Fruit fly (Drosophila melanogaster) whole organism, wandering third instar larva: ENCODE data around the gene CG2021.

Experiments
- Abd-B ChIP-seq: fragments of >200 bp; optimal IDR thresholded peaks from 2 replicates; lab custom pipeline; 2017; ENCODE audit warnings: missing biosample characterization, missing genetic modification characterization
- CG32264 ChIP-seq: fragments of 200-800 bp; sonication (Bioruptor generic); optimal IDR thresholded peaks from 2 replicates; lab custom pipeline; 2016; ENCODE audit warnings: missing biosample characterization, missing genetic modification characterization
- CG9705 ChIP-seq: fragments of 200-800 bp; sonication (Bioruptor generic); optimal IDR thresholded peaks from 2 replicates; lab custom pipeline; 2018; ENCODE audit warnings: missing biosample characterization, mild to moderate bottlenecking, missing genetic modification characterization
- CrebA ChIP-seq: fragments of 200-800 bp; sonication (Bioruptor generic); optimal IDR thresholded peaks from 2 replicates; lab custom pipeline; 2016; ENCODE audit warnings: missing biosample characterization, mild to moderate bottlenecking, missing genetic modification characterization, borderline replicate concordance
- Dfd ChIP-seq: fragments of >200 bp; optimal IDR thresholded peaks from 2 replicates; lab custom pipeline; 2017; ENCODE audit warnings: missing biosample characterization, missing genetic modification characterization
- Dif ChIP-seq: fragments of 200-275, 200-300 bp; sonication (Bioruptor generic); optimal IDR thresholded peaks from 2 replicates; lab custom pipeline; 2018; ENCODE audit warnings: missing biosample characterization, missing genetic modification characterization; ENCODE audit not compliant: partially characterized antibody
- GATAd ChIP-seq: sonication (Bioruptor generic); optimal IDR thresholded peaks from 2 replicates; lab custom pipeline; 2016; ENCODE audit warnings: missing biosample characterization, missing genetic modification characterization
- HLH106 ChIP-seq: fragments of 200-800 bp; optimal IDR thresholded peaks from 3 replicates; lab custom pipeline; 2019; ENCODE audit warnings: missing biosample characterization, mild to moderate bottlenecking, missing genetic modification characterization, moderate library complexity
- Hnf4 ChIP-seq: fragments of 200-800 bp; sonication (Bioruptor generic); optimal IDR thresholded peaks from 2 replicates; lab custom pipeline; 2016; ENCODE audit warnings: missing biosample characterization, mild to moderate bottlenecking, missing genetic modification characterization
- Hr78 ChIP-seq: fragments of >200 bp; optimal IDR thresholded peaks from 2 replicates; lab custom pipeline; 2017; ENCODE audit warnings: missing biosample characterization, missing genetic modification characterization
- Hr83 ChIP-seq: fragments of 200-300 bp; sonication (Bioruptor generic); optimal IDR thresholded peaks from 2 replicates; lab custom pipeline; 2016; ENCODE audit warnings: missing biosample characterization, mild to moderate bottlenecking, missing genetic modification characterization, moderate library complexity; ENCODE audit not compliant: poor library complexity, severe bottlenecking
- Jra ChIP-seq: sonication (Bioruptor generic); optimal IDR thresholded peaks from 2 replicates; lab custom pipeline; 2016; ENCODE audit warnings: missing biosample characterization, missing genetic modification characterization
- Mio ChIP-seq: sonication (Bioruptor generic); optimal IDR thresholded peaks from 2 replicates; lab custom pipeline; 2016; ENCODE audit warnings: missing biosample characterization, missing genetic modification characterization
- Myc ChIP-seq: fragments of >200 bp; optimal IDR thresholded peaks from 2 replicates; lab custom pipeline; 2017
- N ChIP-seq: fragments of >200 bp; optimal IDR thresholded peaks from 2 replicates; lab custom pipeline; 2018; ENCODE audit warnings: missing biosample characterization, missing external identifiers, missing genetic modification characterization
- OdsH ChIP-seq: fragments of 200-800 bp; sonication (Bioruptor generic); optimal IDR thresholded peaks from 2 replicates; lab custom pipeline; 2016; ENCODE audit warnings: missing biosample characterization, mild to moderate bottlenecking, missing genetic modification characterization
- Rel ChIP-seq, 2 experiments: fragments of 200-800 bp; sonication (Bioruptor generic) in 1 of 2; optimal IDR thresholded peaks; 2 replicates in 1 of 2; 3 replicates in 1 of 2; lab custom pipeline; 2016 to 2019; ENCODE audit warnings: mild to moderate bottlenecking in 2 of 2, missing biosample characterization in 2 of 2, missing genetic modification characterization in 2 of 2, moderate library complexity in 1 of 2
- Sp1 ChIP-seq: fragments of 200-800 bp; sonication (Bioruptor generic); optimal IDR thresholded peaks from 3 replicates; lab custom pipeline; 2019; ENCODE audit warnings: missing biosample characterization, mild to moderate bottlenecking, missing genetic modification characterization, moderate library complexity
- Vsx2 ChIP-seq: fragments of 200-300, 225-300 bp; sonication (Bioruptor generic); optimal IDR thresholded peaks from 2 replicates; lab custom pipeline; 2018; ENCODE audit warnings: missing biosample characterization, missing genetic modification characterization; ENCODE audit not compliant: partially characterized antibody
- br ChIP-seq: fragments of 200-800 bp; sonication (Bioruptor generic); optimal IDR thresholded peaks from 2 replicates; lab custom pipeline; 2016; ENCODE audit warnings: missing biosample characterization, missing genetic modification characterization
- brk ChIP-seq: fragments of 200-800 bp; sonication (Bioruptor generic); optimal IDR thresholded peaks from 2 replicates; lab custom pipeline; 2016; ENCODE audit warnings: missing biosample characterization, mild to moderate bottlenecking, missing genetic modification characterization
- dl ChIP-seq, 2 experiments: fragments of 175-275, 200-275 bp in 1 of 2; fragments of 200-275 bp in 1 of 2; sonication (Bioruptor generic); optimal IDR thresholded peaks; lab custom pipeline; 2018; ENCODE audit warnings: mild to moderate bottlenecking in 2 of 2, missing biosample characterization in 2 of 2, missing genetic modification characterization in 2 of 2, moderate library complexity in 2 of 2; ENCODE audit not compliant: partially characterized antibody in 2 of 2, insufficient read depth in 1 of 2
- dmrt93B ChIP-seq: fragments of 200-800 bp; sonication (Bioruptor generic); optimal IDR thresholded peaks from 2 replicates; lab custom pipeline; 2018; ENCODE audit warnings: missing biosample characterization, mild to moderate bottlenecking, missing genetic modification characterization
- dsf ChIP-seq: sonication (Bioruptor generic); optimal IDR thresholded peaks from 2 replicates; lab custom pipeline; 2016; ENCODE audit warnings: missing biosample characterization, missing genetic modification characterization, borderline replicate concordance
- ey ChIP-seq: fragments of 200-800 bp; sonication (Bioruptor generic); optimal IDR thresholded peaks from 2 replicates; lab custom pipeline; 2016; ENCODE audit warnings: missing biosample characterization, missing genetic modification characterization
- foxo ChIP-seq, 2 experiments: fragments of 200-800 bp; sonication (Bioruptor generic); optimal IDR thresholded peaks; 2 replicates in 1 of 2; 3 replicates in 1 of 2; lab custom pipeline; 2016 to 2017; ENCODE audit warnings: missing biosample characterization in 2 of 2, missing genetic modification characterization in 2 of 2
- fru ChIP-seq: fragments of 200-800 bp; sonication (Bioruptor generic); optimal IDR thresholded peaks from 3 replicates; lab custom pipeline; 2016; ENCODE audit warnings: missing biosample characterization, mild to moderate bottlenecking, missing genetic modification characterization
- h ChIP-seq: fragments of 200-800 bp; sonication (Bioruptor generic); optimal IDR thresholded peaks from 3 replicates; lab custom pipeline; 2016; ENCODE audit warnings: missing biosample characterization, mild to moderate bottlenecking, missing genetic modification characterization
- jim ChIP-seq: fragments of 175-275, 200-325 bp; sonication (Bioruptor generic); optimal IDR thresholded peaks from 2 replicates; lab custom pipeline; 2016; ENCODE audit warnings: missing biosample characterization, mild to moderate bottlenecking, missing genetic modification characterization
- lola ChIP-seq: fragments of >200 bp; optimal IDR thresholded peaks from 2 replicates; lab custom pipeline; 2017; ENCODE audit warnings: missing biosample characterization, missing genetic modification characterization
- pan ChIP-seq: fragments of >200 bp; optimal IDR thresholded peaks from 2 replicates; lab custom pipeline; 2017
- psq ChIP-seq: fragments of 200-800 bp; sonication (Bioruptor generic); optimal IDR thresholded peaks from 3 replicates; lab custom pipeline; 2017; ENCODE audit warnings: missing biosample characterization, mild to moderate bottlenecking, missing genetic modification characterization, moderate library complexity
- rgr ChIP-seq: fragments of 200-800 bp; sonication (Bioruptor generic); optimal IDR thresholded peaks from 3 replicates; lab custom pipeline; 2016; ENCODE audit warnings: missing biosample characterization, mild to moderate bottlenecking, missing genetic modification characterization
- sage ChIP-seq: fragments of 200-800 bp; sonication (Bioruptor generic); optimal IDR thresholded peaks from 2 replicates; lab custom pipeline; 2016; ENCODE audit warnings: missing biosample characterization, mild to moderate bottlenecking, missing genetic modification characterization
- sv ChIP-seq: fragments of 200-800 bp; sonication (Bioruptor generic); optimal IDR thresholded peaks from 3 replicates; lab custom pipeline; 2016; ENCODE audit warnings: missing biosample characterization, missing genetic modification characterization
- tai ChIP-seq: sonication (Bioruptor generic); optimal IDR thresholded peaks from 2 replicates; lab custom pipeline; 2016; ENCODE audit warnings: missing biosample characterization, missing genetic modification characterization
- usp ChIP-seq: fragments of >200 bp; optimal IDR thresholded peaks from 2 replicates; lab custom pipeline; 2017; ENCODE audit warnings: missing biosample characterization, missing genetic modification characterization
- woc ChIP-seq: sonication (Bioruptor generic); optimal IDR thresholded peaks from 2 replicates; lab custom pipeline; 2016; ENCODE audit warnings: missing biosample characterization, mild to moderate bottlenecking, missing genetic modification characterization

CG2021 gene

dm6 chr3L:1774713-1775648 lies 2.2 kb downstream of the CG2021 start, which contains the start of the genes CG13933 and PolD2:
CG13933 (minus strand) TSS chr3L:1775147.
PolD2 (plus strand) TSS chr3L:1775633.
- TF ChIP-seq psq (GFP tag; lab: Kevin White, UChicago) (peak; percentile 97), dmrt93B (GFP tag; lab: Kevin White, UChicago) (peak; percentile 84), usp (GFP tag; lab: Kevin White, UChicago) (no peak), tai (GFP tag; lab: Kevin White, UChicago) (no peak), dl (GFP tag; optimal IDR thresholded peaks at IDR 0.05; lab: Kevin White, UChicago; ENCODE audit: insufficient read depth in 1 of 2, partially characterized antibody in 2 of 2) (no peak), Hnf4 (GFP tag; lab: Kevin White, UChicago) (no peak), GATAd (GFP tag; lab: Kevin White, UChicago) (peak; percentile 87), OdsH (GFP tag; lab: Kevin White, UChicago) (peak; percentile 98), Sp1 (GFP tag; lab: Kevin White, UChicago) (peak; percentile 99), Abd-B (GFP tag; lab: Kevin White, UChicago) (no peak), Vsx2 (GFP tag; lab: Kevin White, UChicago) (no peak), CG32264 (GFP tag; lab: Kevin White, UChicago) (no peak), foxo (GFP tag; optimal IDR thresholded peaks at IDR 0.05; lab: Kevin White, UChicago) (peak in 1 of 2 experiments; percentile 98), rgr (GFP tag; lab: Kevin White, UChicago) (peak; percentile 99), Hr78 (GFP tag; lab: Kevin White, UChicago) (no peak), woc (GFP tag; lab: Kevin White, UChicago) (no peak), Hr83 (peak; percentile 46), Dfd (no peak), sv (GFP tag; lab: Kevin White, UChicago) (peak; percentile 89), dsf (no peak), jim (GFP tag; lab: Kevin White, UChicago) (no peak), Mio (GFP tag; lab: Kevin White, UChicago) (peak; percentile 68), ey (GFP tag; lab: Kevin White, UChicago) (peak; percentile 93), Myc (lab: Kevin White, UChicago) (no peak), CrebA (no peak), fru (GFP tag; lab: Kevin White, UChicago) (peak; percentile 91), N (GFP tag; lab: Kevin White, UChicago) (no peak), pan (lab: Kevin White, UChicago) (no peak), brk (no peak), Jra (GFP tag; lab: Kevin White, UChicago) (no peak), Rel (GFP tag; optimal IDR thresholded peaks at IDR 0.05; lab: Kevin White, UChicago) (peak; percentile 69), Rel (tag; optimal IDR thresholded peaks at IDR 0.05; lab: Kevin White, UChicago) (peak; percentile 69), sage (GFP tag; lab: Kevin White, UChicago) (no peak), lola (GFP tag; lab: Kevin White, UChicago) (no peak), Dif (no peak), CG9705 (no peak), HLH106 (tag; lab: Kevin White, UChicago) (peak; percentile 96), br (no peak), h (peak; percentile 97)

DNA sequence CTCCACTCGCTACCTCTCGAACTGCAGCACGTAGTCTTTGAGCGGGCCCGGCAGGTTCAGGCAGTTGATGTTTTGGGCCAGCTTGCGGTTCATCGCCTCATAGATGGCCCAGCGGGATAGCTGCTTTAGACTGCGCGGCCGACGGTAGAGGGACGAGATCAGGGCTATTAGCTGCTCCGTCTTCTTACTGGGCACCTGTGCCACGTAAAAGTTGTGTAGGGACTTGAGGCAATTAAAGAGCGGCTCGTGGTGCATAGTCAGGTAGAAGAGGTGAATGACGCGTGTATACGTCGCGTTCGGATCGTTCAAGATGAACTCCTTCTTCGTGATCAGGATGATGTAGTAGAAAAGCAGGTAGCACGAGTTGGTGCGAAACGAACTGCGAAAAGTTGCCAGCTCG lies 4.6 kb downstream of the CG2021 start:
- no peak for TF ChIP-seq OdsH (GFP tag; lab: Kevin White, UChicago)
- no peak for TF ChIP-seq dl (GFP tag; optimal IDR thresholded peaks at IDR 0.05; lab: Kevin White, UChicago; ENCODE audit: insufficient read depth in 1 of 2, partially characterized antibody in 2 of 2)
- TF ChIP-seq dmrt93B (GFP tag; lab: Kevin White, UChicago), result no peak
